Worm (Caenorhabditis elegans) whole organism, late embryonic: Measurements from ENCODE around the gene T07F8.1.

Source experiments
- C08G9.2 ChIP-seq: sonication (generic microtip); optimal IDR thresholded peaks from 2 replicates; lab custom pipeline; 2016; ENCODE audit warnings: mild to moderate bottlenecking, missing genetic modification characterization, moderate library complexity, missing compliant biosample characterization
- F13H6.1 ChIP-seq: sonication (generic microtip); optimal IDR thresholded peaks from 2 replicates; lab custom pipeline; 2016; ENCODE audit warnings: missing genetic modification characterization, missing compliant biosample characterization
- K02D7.2 ChIP-seq: sonication (generic microtip); optimal IDR thresholded peaks from 2 replicates; lab custom pipeline; 2017; ENCODE audit warnings: mild to moderate bottlenecking, missing genetic modification characterization, missing compliant biosample characterization
- Y22D7AL.16 ChIP-seq: sonication (generic microtip); optimal IDR thresholded peaks from 2 replicates; lab custom pipeline; 2016; ENCODE audit warnings: missing genetic modification characterization, missing compliant biosample characterization
- ama-1 ChIP-seq: fragments of 150-350 bp; optimal IDR thresholded peaks from 2 replicates; lab custom pipeline; 2014
- ceh-19 ChIP-seq: fragments of 200-800 bp; sonication (Bioruptor generic); optimal IDR thresholded peaks from 2 replicates; lab custom pipeline; 2018; ENCODE audit warnings: mild to moderate bottlenecking, missing genetic modification characterization, missing compliant biosample characterization
- ceh-2 ChIP-seq: sonication (generic microtip); optimal IDR thresholded peaks from 2 replicates; lab custom pipeline; 2016; ENCODE audit warnings: missing genotype, missing genetic modification characterization, missing compliant biosample characterization
- ceh-30 ChIP-seq: fragments of 150-350 bp; optimal IDR thresholded peaks from 2 replicates; lab custom pipeline; 2014; ENCODE audit warnings: missing biosample characterization, missing genetic modification characterization
- ceh-31 ChIP-seq: sonication (generic microtip); optimal IDR thresholded peaks from 2 replicates; lab custom pipeline; 2016; ENCODE audit warnings: missing genetic modification characterization, missing compliant biosample characterization
- ceh-34 ChIP-seq: sonication (generic microtip); optimal IDR thresholded peaks from 2 replicates; lab custom pipeline; 2016; ENCODE audit warnings: mild to moderate bottlenecking, missing genetic modification characterization, missing compliant biosample characterization
- ets-4 ChIP-seq: sonication (generic microtip); optimal IDR thresholded peaks from 2 replicates; lab custom pipeline; 2016; ENCODE audit warnings: missing genetic modification characterization, missing compliant biosample characterization
- hlh-13 ChIP-seq: fragments of 200-800 bp; sonication (Bioruptor generic); optimal IDR thresholded peaks from 2 replicates; lab custom pipeline; 2018; ENCODE audit warnings: mild to moderate bottlenecking, missing genetic modification characterization, missing compliant biosample characterization
- hlh-8 ChIP-seq: sonication (generic microtip); optimal IDR thresholded peaks from 2 replicates; lab custom pipeline; 2016; ENCODE audit warnings: missing genotype, missing genetic modification characterization, missing compliant biosample characterization
- nfya-1 ChIP-seq: sonication (generic microtip); optimal IDR thresholded peaks from 2 replicates; lab custom pipeline; 2017; ENCODE audit warnings: missing genetic modification characterization, mild to moderate bottlenecking, missing compliant biosample characterization, antibody characterized with exemption, moderate library complexity
- nhr-11 ChIP-seq: fragments of 150-350 bp; optimal IDR thresholded peaks from 2 replicates; lab custom pipeline; 2014; ENCODE audit warnings: missing biosample characterization, missing genetic modification characterization
- pag-3 ChIP-seq: sonication (generic microtip); optimal IDR thresholded peaks from 2 replicates; lab custom pipeline; 2016; ENCODE audit warnings: missing compliant biosample characterization, missing genetic modification characterization, borderline replicate concordance
- pat-9 ChIP-seq: fragments of 200-800 bp; sonication (Bioruptor generic); optimal IDR thresholded peaks from 2 replicates; lab custom pipeline; 2018; ENCODE audit warnings: mild to moderate bottlenecking, missing genetic modification characterization, moderate library complexity, missing compliant biosample characterization
- pax-1 ChIP-seq: fragments of 150-350 bp; optimal IDR thresholded peaks from 2 replicates; lab custom pipeline; 2014; ENCODE audit warnings: missing biosample characterization, missing genetic modification characterization
- pha-2 ChIP-seq: sonication (generic microtip); optimal IDR thresholded peaks from 2 replicates; lab custom pipeline; 2017; ENCODE audit warnings: mild to moderate bottlenecking, missing genetic modification characterization, missing compliant biosample characterization
- pha-4 ChIP-seq: fragments of 150-350 bp; optimal IDR thresholded peaks from 2 replicates; lab custom pipeline; 2018; ENCODE audit warnings: missing biosample characterization, missing genetic modification reagents, missing genetic modification characterization
- pros-1 ChIP-seq: fragments of 150-350 bp; optimal IDR thresholded peaks from 2 replicates; lab custom pipeline; 2014; ENCODE audit warnings: missing biosample characterization, missing genetic modification reagents, missing genetic modification characterization
- ref-2 ChIP-seq: sonication (generic microtip); optimal IDR thresholded peaks from 2 replicates; lab custom pipeline; 2016; ENCODE audit warnings: missing genetic modification characterization, missing compliant biosample characterization
- sdc-2 ChIP-seq: sonication (generic microtip); optimal IDR thresholded peaks from 2 replicates; lab custom pipeline; 2016; ENCODE audit warnings: missing genotype, missing genetic modification characterization, missing compliant biosample characterization
- sox-2 ChIP-seq: fragments of 200-800 bp; sonication (Bioruptor generic); IDR thresholded peaks from 2 replicates; pipeline ENCODE4 v1.3.6; 2022; ENCODE audit warnings: missing genetic modification reagents, missing genetic modification characterization, missing compliant biosample characterization
- sox-4 ChIP-seq: sonication (generic microtip); optimal IDR thresholded peaks from 2 replicates; lab custom pipeline; 2017; ENCODE audit warnings: mild to moderate bottlenecking, missing genetic modification characterization, inconsistent platforms, missing compliant biosample characterization
- tbx-2 ChIP-seq: sonication (generic microtip); optimal IDR thresholded peaks from 2 replicates; lab custom pipeline; 2016; ENCODE audit warnings: missing genetic modification characterization, missing compliant biosample characterization
- unc-3 ChIP-seq, 2 experiments: fragments of 200-800 bp in 1 of 2; sonication (Bioruptor generic) in 1 of 2; sonication (generic microtip) in 1 of 2; conservative IDR thresholded peaks in 1 of 2; optimal IDR thresholded peaks in 1 of 2; 2 replicates each; pipeline versions ENCODE4 v1.3.6 to Lab custom; 2016 to 2022; ENCODE audit warnings: missing compliant biosample characterization in 2 of 2, missing genetic modification characterization in 2 of 2, missing genetic modification reagents in 1 of 2
- unc-42 ChIP-seq: sonication (generic microtip); optimal IDR thresholded peaks from 2 replicates; lab custom pipeline; 2016; ENCODE audit warnings: missing genotype, missing genetic modification characterization, missing compliant biosample characterization
- zip-5 ChIP-seq: sonication (generic microtip); optimal IDR thresholded peaks from 2 replicates; lab custom pipeline; 2016; ENCODE audit warnings: missing genetic modification characterization, missing compliant biosample characterization

The T07F8.1 gene

ce11 chrII:7121762-7122292, 26.4 kb upstream of the T07F8.1 start, which contains the start of gene F10E7.2:
Gene F10E7.2, plus strand, starts transcription at chrII:7122242.
- TF ChIP-seq hlh-13 (GFP tag; lab: Kevin White, UChicago) = no peak
- no peak for TF ChIP-seq tbx-2 (tag; lab: Kevin White, UChicago)
- no peak for TF ChIP-seq ceh-30 (tag; lab: Kevin White, UChicago)
- TF ChIP-seq pag-3 (tag; lab: Kevin White, UChicago) = no peak
- TF ChIP-seq pha-2 = no peak
- no peak for TF ChIP-seq sdc-2 (tag; lab: Kevin White, UChicago)
- TF ChIP-seq F13H6.1 (tag; lab: Kevin White, UChicago) = no peak
- TF ChIP-seq nfya-1 (tag; lab: Kevin White, UChicago) = no peak
- TF ChIP-seq ceh-19 (GFP tag; lab: Kevin White, UChicago) = no peak
- TF ChIP-seq ets-4 (tag; lab: Kevin White, UChicago) = no peak
- no peak for TF ChIP-seq hlh-8 (tag; lab: Kevin White, UChicago)

ce11 chrII:7122661-7123418, 25.4 kb upstream of the T07F8.1 start, which contains the start of gene F10E7.11:
Gene F10E7.11, minus strand, starts transcription at chrII:7122892.
- TF ChIP-seq ceh-34 (tag; lab: Kevin White, UChicago) (peak; percentile 16), sox-2 (GFP tag; lab: Robert Waterston, UW) (no peak), unc-3 (GFP tag; conservative IDR thresholded peaks at IDR 0.05; lab: Robert Waterston, UW) (no peak), unc-3 (tag; optimal IDR thresholded peaks at IDR 0.05; lab: Kevin White, UChicago) (no peak), nhr-11 (tag; lab: Kevin White, UChicago) (no peak), pros-1 (tag; lab: Kevin White, UChicago) (no peak), pat-9 (no peak), ceh-2 (tag; lab: Kevin White, UChicago) (no peak), ceh-31 (tag; lab: Kevin White, UChicago) (peak; percentile 25), zip-5 (peak; percentile 29), tbx-2 (tag; lab: Kevin White, UChicago) (peak; percentile 59), ceh-19 (GFP tag; lab: Kevin White, UChicago) (no peak), ref-2 (tag; lab: Kevin White, UChicago) (peak; percentile 23), C08G9.2 (peak; percentile 9)

DNA sequence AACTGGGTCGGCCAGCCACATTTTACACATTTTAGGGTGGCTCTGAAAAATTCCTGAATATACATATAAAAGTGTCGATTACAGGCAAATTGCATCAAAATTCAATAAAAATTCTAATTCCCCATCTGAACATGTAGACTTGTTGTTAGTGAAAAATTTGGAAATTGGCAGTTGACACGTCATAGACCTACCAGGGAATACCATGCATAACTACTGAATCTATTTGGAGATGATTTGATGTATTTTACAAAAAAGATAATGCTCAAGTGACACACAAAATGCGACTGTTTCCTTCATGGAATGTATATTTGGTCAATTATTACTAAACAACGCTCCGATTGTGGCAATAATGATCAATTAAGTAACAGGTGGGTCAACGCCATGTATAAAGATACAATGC, 21.7 kb upstream of the T07F8.1 start, which contains the start of gene F10E7.1:
F10E7.1 (plus strand) TSS at position 301 of the 400 bp plus-strand sequence.
- TF ChIP-seq unc-3 (GFP tag; conservative IDR thresholded peaks at IDR 0.05; lab: Robert Waterston, UW) (no peak), unc-3 (tag; optimal IDR thresholded peaks at IDR 0.05; lab: Kevin White, UChicago) (no peak), ets-4 (tag; lab: Kevin White, UChicago) (no peak), unc-42 (no peak), pax-1 (tag; lab: Kevin White, UChicago) (no peak), ceh-2 (tag; lab: Kevin White, UChicago) (no peak), pha-4 (tag; lab: Kevin White, UChicago) (no peak), Y22D7AL.16 (tag; lab: Kevin White, UChicago) (no peak), nhr-11 (tag; lab: Kevin White, UChicago) (no peak), ama-1 (no peak), K02D7.2 (tag; lab: Kevin White, UChicago) (no peak)

ce11 chrII:7131871-7132693, 16.1 kb upstream of the T07F8.1 start, which contains the start of the genes T07F8.4 and gld-3:
Gene T07F8.4, minus strand, starts transcription at chrII:7132032.
Gene gld-3, plus strand, starts transcription at chrII:7132643.
- TF ChIP-seq sox-4 (no peak), nfya-1 (tag; lab: Kevin White, UChicago) (peak; percentile 4)
